Worm (Caenorhabditis elegans) whole organism, mixed stage, embryonic: ENCODE measurements around the gene cal-3.

ENCODE experiments used
- M03D4.4 ChIP-seq: sonication (generic microtip); optimal IDR thresholded peaks from 2 replicates; lab custom pipeline; 2017; ENCODE audit warnings: mild to moderate bottlenecking, missing genetic modification characterization, missing compliant biosample characterization
- cnd-1 ChIP-seq: fragments of 200-800 bp; sonication (Bioruptor generic); optimal IDR thresholded peaks from 2 replicates; lab custom pipeline; 2018; ENCODE audit warnings: mild to moderate bottlenecking, missing genetic modification characterization, missing compliant biosample characterization
- unc-39 ChIP-seq: fragments of 150-350 bp; optimal IDR thresholded peaks from 2 replicates; lab custom pipeline; 2014; ENCODE audit warnings: missing biosample characterization, missing genetic modification characterization
- zip-8 ChIP-seq: fragments of 150-350 bp; optimal IDR thresholded peaks from 2 replicates; lab custom pipeline; 2014; ENCODE audit warnings: missing biosample characterization, missing genetic modification characterization

DNA sequence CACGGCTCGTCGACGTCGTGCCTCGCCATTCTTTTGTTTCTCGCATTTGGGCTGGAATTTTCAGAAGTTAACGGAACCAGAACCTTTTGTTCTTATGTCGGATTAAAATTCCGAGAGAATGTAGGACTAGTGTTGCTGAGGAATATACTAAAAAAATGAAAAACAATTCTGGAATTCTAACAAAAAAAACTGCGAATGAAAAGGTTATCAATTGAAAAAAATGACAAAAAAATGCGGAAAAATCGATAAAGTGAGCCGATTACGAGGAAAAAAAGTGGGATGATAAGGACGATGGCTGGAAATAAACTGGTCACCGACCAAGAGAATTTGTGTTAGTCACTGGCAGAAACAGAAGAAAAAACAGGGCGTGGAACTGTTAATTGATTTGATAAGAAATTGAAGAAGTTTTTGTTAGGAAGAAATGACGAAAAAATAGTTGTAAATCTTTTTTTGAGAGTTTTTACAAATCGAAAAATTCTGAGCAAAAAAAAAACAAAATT is 15.6 kb downstream of the cal-3 start, which contains the start of gene bris-1:
- no peak for TF ChIP-seq cnd-1 (tag; lab: Kevin White, UChicago)
- TF ChIP-seq unc-39 (tag; lab: Kevin White, UChicago), result no peak
- TF ChIP-seq M03D4.4 (tag; lab: Kevin White, UChicago), result no peak
- TF ChIP-seq zip-8, result no peak
